Fruit fly (Drosophila melanogaster): ENCODE measurements around the gene Oseg4.
A peak's percentile ranks its signal among the peaks of the same experiment; 100 is the strongest.

Gene Oseg4

dm6 chr3L:1690727-1691413 is 44.7 kb downstream of the Oseg4 start (continued):
- TF ChIP-seq pan (optimal IDR thresholded peaks at IDR 0.05) (no peak), pan (GFP tag; optimal IDR thresholded peaks at IDR 0.05 in 1 of 2, IDR thresholded peaks at IDR 0.05 in 1 of 2) (no peak), CG9437 (GFP tag; optimal IDR thresholded peaks at IDR 0.05) (no peak), CG6683 (GFP tag; optimal IDR thresholded peaks at IDR 0.05) (no peak), pzg (GFP tag; optimal IDR thresholded peaks at IDR 0.05) (no peak), CG7556 (GFP tag; optimal IDR thresholded peaks at IDR 0.05) (peak; percentile 8), Ravus (GFP tag; IDR thresholded peaks at IDR 0.05) (no peak), CG13424 (tag; optimal IDR thresholded peaks at IDR 0.05) (no peak), slou (GFP tag; optimal IDR thresholded peaks at IDR 0.05) (no peak), br (optimal IDR thresholded peaks at IDR 0.05) (no peak), CG15073 (GFP tag; optimal IDR thresholded peaks at IDR 0.05) (no peak), CG11456 (GFP tag; IDR thresholded peaks at IDR 0.05) (no peak), CG6689 (GFP tag; IDR thresholded peaks at IDR 0.05) (peak; percentile 30; the same call in 1 of the 2 replicates), CG17829 (tag; optimal IDR thresholded peaks at IDR 0.05) (peak; percentile 20), CG7745 (tag; optimal IDR thresholded peaks at IDR 0.05) (no peak), CG10274 (GFP tag; optimal IDR thresholded peaks at IDR 0.05) (no peak), CG32767 (GFP tag; IDR thresholded peaks at IDR 0.05) (no peak), NC2α (GFP tag; optimal IDR thresholded peaks at IDR 0.05) (no peak), CG8089 (GFP tag; optimal IDR thresholded peaks at IDR 0.05) (peak; percentile 21), CG30020 (tag; optimal IDR thresholded peaks at IDR 0.05) (no peak), CG5180 (GFP tag; optimal IDR thresholded peaks at IDR 0.05) (peak; percentile 39), dmrt99B (tag; optimal IDR thresholded peaks at IDR 0.05) (peak; percentile 51), CG13894 (tag; optimal IDR thresholded peaks at IDR 0.05) (no peak), CG12299 (tag; optimal IDR thresholded peaks at IDR 0.05) (no peak), sc (optimal IDR thresholded peaks at IDR 0.05) (no peak), sc (GFP tag; optimal IDR thresholded peaks at IDR 0.05) (peak; percentile 46), Deaf1 (tag; optimal IDR thresholded peaks at IDR 0.05) (no peak), maf-S (GFP tag; optimal IDR thresholded peaks at IDR 0.05) (no peak), ttk (GFP tag; IDR thresholded peaks at IDR 0.05) (peak; percentile 56; the same call in 1 of the 2 replicates), CG17186 (GFP tag; optimal IDR thresholded peaks at IDR 0.05) (peak; percentile 9), gem (tag; optimal IDR thresholded peaks at IDR 0.05) (peak; percentile 50), tgo (GFP tag; IDR thresholded peaks at IDR 0.05) (peak; percentile 18; the same call in 1 of the 3 replicates), al (GFP tag; IDR thresholded peaks at IDR 0.05) (no peak), az2 (GFP tag; optimal IDR thresholded peaks at IDR 0.05) (peak; percentile 30), salm (tag; optimal IDR thresholded peaks at IDR 0.05) (no peak), nmo (GFP tag; optimal IDR thresholded peaks at IDR 0.05) (peak; percentile 40), ci (GFP tag; IDR thresholded peaks at IDR 0.05) (peak; percentile 58), Tbp (GFP tag; optimal IDR thresholded peaks at IDR 0.05) (no peak), lmd (GFP tag; IDR thresholded peaks at IDR 0.05) (peak; percentile 30; the same call in 1 of the 2 replicates), ken (GFP tag; IDR thresholded peaks at IDR 0.05) (no peak), CG6272 (GFP tag; IDR thresholded peaks at IDR 0.05) (no peak), Lpt (GFP tag; optimal IDR thresholded peaks at IDR 0.05) (no peak), CG17568 (GFP tag; optimal IDR thresholded peaks at IDR 0.05) (no peak), CG15514 (GFP tag; optimal IDR thresholded peaks at IDR 0.05) (no peak), ara (GFP tag; IDR thresholded peaks at IDR 0.05) (no peak), CG2712 (tag; optimal IDR thresholded peaks at IDR 0.05) (peak; percentile 58), CG1233 (GFP tag; optimal IDR thresholded peaks at IDR 0.05) (no peak), CG9609 (GFP tag; optimal IDR thresholded peaks at IDR 0.05) (no peak), CG12219 (GFP tag; optimal IDR thresholded peaks at IDR 0.05) (peak; percentile 7), twi (tag; optimal IDR thresholded peaks at IDR 0.05) (no peak), CG10321 (GFP tag; IDR thresholded peaks at IDR 0.05) (no peak), bab2 (GFP tag; optimal IDR thresholded peaks at IDR 0.05) (peak; percentile 28)
